Worm (Caenorhabditis elegans) whole organism, L4/young adult: ENCODE measurements around the gene ZK1073.1.

Experiments
- W03F9.2 ChIP-seq: fragments of 150-350 bp; optimal IDR thresholded peaks from 2 replicates; lab custom pipeline; 2014; ENCODE audit warnings: missing biosample characterization, missing genetic modification characterization
- dao-5 ChIP-seq: sonication (generic microtip); optimal IDR thresholded peaks from 2 replicates; lab custom pipeline; 2016; ENCODE audit warnings: missing genotype, missing genetic modification characterization, moderate library complexity, missing compliant biosample characterization
- him-1 ChIP-seq: sonication (generic microtip); optimal IDR thresholded peaks from 2 replicates; lab custom pipeline; 2016; ENCODE audit warnings: missing genotype, missing genetic modification reagents, missing genetic modification characterization, missing compliant biosample characterization

DNA sequence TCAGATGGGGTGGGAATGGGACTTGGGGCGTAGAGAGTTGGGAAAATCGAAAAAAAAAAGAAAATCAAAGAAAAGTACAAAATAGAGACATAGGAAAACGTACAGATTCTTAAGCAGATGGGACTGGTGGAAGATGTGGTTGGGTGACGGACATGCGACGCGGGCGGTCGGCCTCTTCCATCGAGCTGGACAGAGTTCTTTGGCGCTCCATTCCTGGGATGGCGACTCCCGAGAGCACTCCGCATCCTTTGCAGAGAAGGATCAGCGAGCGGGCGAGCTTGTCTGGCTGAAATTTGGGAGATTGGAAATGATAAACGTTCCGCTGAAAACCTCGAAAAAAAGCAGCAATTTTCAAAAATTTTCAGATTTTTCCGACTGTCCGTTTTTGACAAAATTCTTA is 4.4 kb downstream of the ZK1073.1 start:
- TF ChIP-seq him-1: no peak
- TF ChIP-seq dao-5 (tag; lab: Kevin White, UChicago): no peak
- TF ChIP-seq W03F9.2 (tag; lab: Kevin White, UChicago): no peak
